Fruit fly (Drosophila melanogaster) whole organism, prepupa: Measurements from ENCODE around the gene CG1894.

ENCODE experiments used
- CG11762 ChIP-seq: fragments of 200-800 bp; sonication (Bioruptor generic); optimal IDR thresholded peaks from 3 replicates; lab custom pipeline; 2016; ENCODE audit warnings: missing biosample characterization, missing genetic modification characterization; ENCODE audit not compliant: insufficient read depth
- CG32006 ChIP-seq: fragments of 200-800 bp; sonication (Bioruptor generic); optimal IDR thresholded peaks from 3 replicates; lab custom pipeline; 2017; ENCODE audit warnings: missing biosample characterization, mild to moderate bottlenecking, missing genetic modification characterization
- CG6163 ChIP-seq: fragments of 200-800 bp; sonication (Bioruptor generic); IDR thresholded peaks from 3 replicates; pipeline ENCODE4 v1.3.6; 2022; ENCODE audit warnings: missing biosample characterization, missing genetic modification characterization
- CG6808 ChIP-seq: fragments of 200-800 bp; sonication (Bioruptor generic); optimal IDR thresholded peaks from 3 replicates; lab custom pipeline; 2017; ENCODE audit warnings: missing biosample characterization, missing genetic modification characterization, mild to moderate bottlenecking, moderate library complexity, missing genetic modification reagents
- CG7368 ChIP-seq: fragments of 200-800 bp; sonication (Bioruptor generic); optimal IDR thresholded peaks from 3 replicates; lab custom pipeline; 2016; ENCODE audit warnings: missing biosample characterization, missing genetic modification characterization
- Lpt ChIP-seq: fragments of 200-800 bp; sonication (Bioruptor generic); optimal IDR thresholded peaks from 3 replicates; lab custom pipeline; 2016; ENCODE audit warnings: missing biosample characterization, missing genetic modification characterization
- Smox ChIP-seq: fragments of 200-800 bp; sonication (Bioruptor generic); optimal IDR thresholded peaks from 3 replicates; lab custom pipeline; 2016; ENCODE audit warnings: missing biosample characterization, missing genetic modification characterization
- Sox102F ChIP-seq: fragments of 200-800 bp; sonication (Bioruptor generic); optimal IDR thresholded peaks from 2 replicates; lab custom pipeline; 2016; ENCODE audit warnings: missing biosample characterization, mild to moderate bottlenecking, missing genetic modification characterization
- eg ChIP-seq: fragments of 200-800 bp; sonication (Bioruptor generic); IDR thresholded peaks from 3 replicates; pipeline ENCODE4 v1.3.6; 2022; ENCODE audit warnings: missing biosample characterization, missing genetic modification characterization
- topi ChIP-seq: fragments of 200-800 bp; sonication (Bioruptor generic); optimal IDR thresholded peaks from 3 replicates; lab custom pipeline; 2016; ENCODE audit warnings: missing biosample characterization, missing genetic modification characterization

dm6 chr3R:28484257-28484656 is at the start of gene CG1894:
- TF ChIP-seq Sox102F (no peak), CG32006 (GFP tag; lab: Kevin White, UChicago) (no peak), CG6163 (GFP tag; lab: Robert Waterston, UW) (no peak), eg (GFP tag; lab: Robert Waterston, UW) (no peak), CG6808 (GFP tag; lab: Kevin White, UChicago) (no peak), Smox (GFP tag; lab: Kevin White, UChicago) (no peak), Lpt (GFP tag; lab: Kevin White, UChicago) (no peak), topi (GFP tag; lab: Kevin White, UChicago) (no peak), CG11762 (GFP tag; lab: Kevin White, UChicago) (no peak), CG7368 (no peak)
